Worm (Caenorhabditis elegans): ENCODE data around the gene C05D12.1.

ce11 chrII:11392390-11392789 is 23.2 kb downstream of the C05D12.1 start:
- TF ChIP-seq him-1 (tag; optimal IDR thresholded peaks at IDR 0.05) = no peak
- TF ChIP-seq dao-5 (tag; optimal IDR thresholded peaks at IDR 0.05) = no peak
- TF ChIP-seq W03F9.2 (tag; optimal IDR thresholded peaks at IDR 0.05) = no peak
